Fruit fly (Drosophila melanogaster): ENCODE data around the gene CG34159.

Gene CG34159

dm6 chr2L:10250441-10250847 is 46.3 kb upstream of the CG34159 start, which contains the start of the genes bsk and CG31717 (continued):
- TF ChIP-seq CG3281 (GFP tag; optimal IDR thresholded peaks at IDR 0.05) (no peak), Kr (GFP tag; optimal IDR thresholded peaks at IDR 0.05) (peak; percentile 60), CG1832 (GFP tag; optimal IDR thresholded peaks at IDR 0.05) (no peak), CG17385 (GFP tag; optimal IDR thresholded peaks at IDR 0.05) (no peak), ken (GFP tag; IDR thresholded peaks at IDR 0.05) (no peak), inv (GFP tag; IDR thresholded peaks at IDR 0.05; ENCODE audit: partially characterized antibody) (no peak), Tbp (GFP tag; optimal IDR thresholded peaks at IDR 0.05) (no peak), CrebB (tag; optimal IDR thresholded peaks at IDR 0.05) (no peak), CG31365 (tag; optimal IDR thresholded peaks at IDR 0.05) (no peak), bsh (GFP tag; optimal IDR thresholded peaks at IDR 0.05) (no peak), bigmax (GFP tag; optimal IDR thresholded peaks at IDR 0.05) (no peak), CG18262 (tag; optimal IDR thresholded peaks at IDR 0.05) (no peak), btn (GFP tag; optimal IDR thresholded peaks at IDR 0.05) (no peak), ham (GFP tag; IDR thresholded peaks at IDR 0.05) (no peak), aop (GFP tag; IDR thresholded peaks at IDR 0.05) (no peak), p53 (GFP tag; optimal IDR thresholded peaks at IDR 0.05) (no peak), tup (GFP tag; optimal IDR thresholded peaks at IDR 0.05) (no peak), unpg (GFP tag; optimal IDR thresholded peaks at IDR 0.05) (no peak), Stat92E (GFP tag; optimal IDR thresholded peaks at IDR 0.05) (no peak), wek (GFP tag; optimal IDR thresholded peaks at IDR 0.05) (no peak), CG17359 (tag; optimal IDR thresholded peaks at IDR 0.05) (no peak), Opbp (GFP tag; IDR thresholded peaks at IDR 0.05; ENCODE audit: partially characterized antibody) (no peak), Fer3 (tag; optimal IDR thresholded peaks at IDR 0.05) (no peak), Ets97D (GFP tag; optimal IDR thresholded peaks at IDR 0.05) (peak; percentile 43), twi (tag; optimal IDR thresholded peaks at IDR 0.05) (no peak), peb (GFP tag; IDR thresholded peaks at IDR 0.05) (no peak), exex (tag; optimal IDR thresholded peaks at IDR 0.05) (no peak), CG4404 (GFP tag; IDR thresholded peaks at IDR 0.05) (no peak), jigr1 (GFP tag; IDR thresholded peaks at IDR 0.05) (no peak), chn (GFP tag; optimal IDR thresholded peaks at IDR 0.05) (no peak), NFAT (GFP tag; IDR thresholded peaks at IDR 0.05) (no peak), HLHmδ (GFP tag; optimal IDR thresholded peaks at IDR 0.05) (no peak), knrl (GFP tag; IDR thresholded peaks at IDR 0.05; ENCODE audit: partially characterized antibody) (no peak; the same call in 2 of the 3 replicates), CG2199 (GFP tag; IDR thresholded peaks at IDR 0.05) (no peak), tin (GFP tag; optimal IDR thresholded peaks at IDR 0.05) (no peak), CG4707 (GFP tag; optimal IDR thresholded peaks at IDR 0.05) (no peak), amos (GFP tag; IDR thresholded peaks at IDR 0.05; ENCODE audit: partially characterized antibody) (no peak; the same call in 1 of the 2 replicates), chif (GFP tag; optimal IDR thresholded peaks at IDR 0.05) (no peak), CG10209 (GFP tag; optimal IDR thresholded peaks at IDR 0.05) (no peak), kah (GFP tag; optimal IDR thresholded peaks at IDR 0.05) (no peak), Rx (GFP tag; IDR thresholded peaks at IDR 0.05) (no peak), gro (GFP tag; optimal IDR thresholded peaks at IDR 0.05) (no peak), sob (GFP tag; IDR thresholded peaks at IDR 0.05) (no peak), Lhr (GFP tag; optimal IDR thresholded peaks at IDR 0.05) (no peak), CG34224 (GFP tag; IDR thresholded peaks at IDR 0.05; ENCODE audit: partially characterized antibody) (no peak), CG7987 (GFP tag; optimal IDR thresholded peaks at IDR 0.05) (no peak), CG9727 (GFP tag; optimal IDR thresholded peaks at IDR 0.05) (no peak), CG17912 (GFP tag; optimal IDR thresholded peaks at IDR 0.05) (no peak), CG17612 (GFP tag; IDR thresholded peaks at IDR 0.05) (no peak), CG13296 (GFP tag; optimal IDR thresholded peaks at IDR 0.05) (no peak), h (optimal IDR thresholded peaks at IDR 0.05) (no peak)

Data from whole organism, embryonic.